Worm (Caenorhabditis elegans) whole organism, L3 larva: Measurements from ENCODE around the gene ras-2.

Source experiments
- R02D3.7 ChIP-seq: fragments of 150-350 bp; optimal IDR thresholded peaks from 2 replicates; lab custom pipeline; 2014; ENCODE audit warnings: missing biosample characterization, missing genetic modification characterization
- ama-1 ChIP-seq: fragments of 150-350 bp; optimal IDR thresholded peaks from 2 replicates; lab custom pipeline; 2018
- ceh-16 ChIP-seq: sonication (generic microtip); optimal IDR thresholded peaks from 2 replicates; lab custom pipeline; 2017; ENCODE audit warnings: missing biosample characterization, missing genetic modification characterization
- elt-1 ChIP-seq: fragments of 150-350 bp; optimal IDR thresholded peaks from 2 replicates; lab custom pipeline; 2014; ENCODE audit warnings: missing biosample characterization, missing genetic modification characterization
- lin-39 ChIP-seq: fragments of 150-350 bp; optimal IDR thresholded peaks from 2 replicates; lab custom pipeline; 2018; ENCODE audit warnings: missing biosample characterization, missing genetic modification reagents, missing genetic modification characterization
- mdl-1 ChIP-seq: fragments of 150-350 bp; optimal IDR thresholded peaks from 2 replicates; lab custom pipeline; 2014; ENCODE audit warnings: missing biosample characterization, missing genetic modification characterization
- nhr-12 ChIP-seq: fragments of 150-350 bp; optimal IDR thresholded peaks from 2 replicates; lab custom pipeline; 2014; ENCODE audit warnings: missing biosample characterization, missing genetic modification characterization
- nhr-237 ChIP-seq: fragments of 150-350 bp; optimal IDR thresholded peaks from 2 replicates; lab custom pipeline; 2014; ENCODE audit warnings: missing biosample characterization, missing genetic modification characterization
- nhr-28 ChIP-seq: fragments of 150-350 bp; optimal IDR thresholded peaks from 2 replicates; lab custom pipeline; 2014; ENCODE audit warnings: missing biosample characterization, missing genetic modification characterization
- nhr-77 ChIP-seq: fragments of 150-350 bp; optimal IDR thresholded peaks from 2 replicates; lab custom pipeline; 2014; ENCODE audit warnings: missing biosample characterization, missing genetic modification characterization
- pha-4 ChIP-seq: fragments of 150-350 bp; optimal IDR thresholded peaks from 2 replicates; lab custom pipeline; 2014; ENCODE audit warnings: missing biosample characterization, missing genetic modification reagents, missing genetic modification characterization
- snpc-4 ChIP-seq: fragments of 150-350 bp; optimal IDR thresholded peaks from 2 replicates; lab custom pipeline; 2014; ENCODE audit warnings: missing biosample characterization, missing genetic modification characterization
- unc-62 ChIP-seq: fragments of 150-350 bp; sonication (generic microtip); optimal IDR thresholded peaks from 4 replicates; lab custom pipeline; 2014; ENCODE audit warnings: missing biosample characterization, missing genetic modification reagents, missing genetic modification characterization

ce11 chrIII:4708909-4709308, 31.0 kb downstream of the ras-2 start, which contains the start of gene T04A8.18:
- TF ChIP-seq pha-4 (tag; lab: Kevin White, UChicago) (no peak), lin-39 (tag; lab: Kevin White, UChicago) (no peak), ama-1 (lab: Kevin White, UChicago) (no peak), elt-1 (no peak), unc-62 (GFP tag; lab: Kevin White, UChicago) (no peak), nhr-77 (no peak), nhr-237 (tag; lab: Kevin White, UChicago) (no peak), nhr-28 (tag; lab: Kevin White, UChicago) (no peak), nhr-12 (tag; lab: Kevin White, UChicago) (no peak), mdl-1 (no peak), ceh-16 (no peak), R02D3.7 (no peak), snpc-4 (no peak)
